Worm (Caenorhabditis elegans): Measurements from ENCODE around the gene F21H7.2.

DNA sequence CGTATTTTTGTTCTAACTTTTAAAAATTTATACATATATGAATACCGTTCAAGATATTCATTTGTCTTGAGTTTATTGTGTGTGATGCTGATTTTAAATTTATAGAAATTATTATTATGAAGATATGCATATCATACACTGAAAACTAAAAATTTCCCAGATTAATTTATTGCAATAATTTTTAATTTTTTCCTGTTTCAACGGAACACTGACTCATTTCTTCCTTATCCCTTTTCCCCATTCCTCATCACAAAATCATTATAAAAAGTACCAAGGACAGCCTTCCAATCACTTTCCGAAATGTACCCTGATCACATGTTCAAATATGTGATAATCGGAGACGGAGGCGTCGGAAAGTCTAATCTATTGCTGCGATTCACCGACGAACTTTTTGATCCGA lies 35.2 kb downstream of the F21H7.2 start, which contains the start of gene rabr-4:
- TF ChIP-seq dao-5 (tag; optimal IDR thresholded peaks at IDR 0.05) (no peak), him-1 (tag; optimal IDR thresholded peaks at IDR 0.05) (no peak)
